Worm (Caenorhabditis elegans): ENCODE measurements around the gene Y62E10A.20.

The Y62E10A.20 gene

DNA sequence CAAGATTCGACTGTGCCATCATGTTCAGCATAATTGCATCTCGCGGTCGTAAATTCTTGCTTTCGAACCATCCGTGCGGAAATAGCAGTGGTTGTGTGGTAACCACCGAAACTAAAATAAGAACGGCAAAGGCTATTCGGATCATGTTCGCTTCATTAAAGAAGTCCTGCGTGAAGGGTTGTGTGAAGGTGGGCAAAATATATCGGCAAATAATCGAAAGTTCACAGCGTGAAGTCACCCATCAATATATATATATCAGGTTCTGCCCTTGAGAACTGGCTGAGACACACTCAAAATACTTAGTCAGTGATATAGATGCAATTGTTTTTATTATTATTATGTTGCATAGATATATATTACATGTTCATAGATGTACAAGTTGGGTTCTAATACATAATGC is 22.1 kb upstream of the Y62E10A.20 start, which contains the start of gene Y62E10A.19:
TSS of gene Y62E10A.19 (minus strand) at position 289 of the 400 bp plus-strand sequence.
- TF ChIP-seq cebp-1 (GFP tag; IDR thresholded peaks at IDR 0.05) (no peak), cebp-1 (tag; optimal IDR thresholded peaks at IDR 0.05) (no peak), mes-4 (tag; optimal IDR thresholded peaks at IDR 0.05) (no peak), mcd-1 (GFP tag; IDR thresholded peaks at IDR 0.05) (no peak), ekl-4 (GFP tag; IDR thresholded peaks at IDR 0.05) (no peak), ceh-27 (GFP tag; optimal IDR thresholded peaks at IDR 0.05) (no peak)

DNA sequence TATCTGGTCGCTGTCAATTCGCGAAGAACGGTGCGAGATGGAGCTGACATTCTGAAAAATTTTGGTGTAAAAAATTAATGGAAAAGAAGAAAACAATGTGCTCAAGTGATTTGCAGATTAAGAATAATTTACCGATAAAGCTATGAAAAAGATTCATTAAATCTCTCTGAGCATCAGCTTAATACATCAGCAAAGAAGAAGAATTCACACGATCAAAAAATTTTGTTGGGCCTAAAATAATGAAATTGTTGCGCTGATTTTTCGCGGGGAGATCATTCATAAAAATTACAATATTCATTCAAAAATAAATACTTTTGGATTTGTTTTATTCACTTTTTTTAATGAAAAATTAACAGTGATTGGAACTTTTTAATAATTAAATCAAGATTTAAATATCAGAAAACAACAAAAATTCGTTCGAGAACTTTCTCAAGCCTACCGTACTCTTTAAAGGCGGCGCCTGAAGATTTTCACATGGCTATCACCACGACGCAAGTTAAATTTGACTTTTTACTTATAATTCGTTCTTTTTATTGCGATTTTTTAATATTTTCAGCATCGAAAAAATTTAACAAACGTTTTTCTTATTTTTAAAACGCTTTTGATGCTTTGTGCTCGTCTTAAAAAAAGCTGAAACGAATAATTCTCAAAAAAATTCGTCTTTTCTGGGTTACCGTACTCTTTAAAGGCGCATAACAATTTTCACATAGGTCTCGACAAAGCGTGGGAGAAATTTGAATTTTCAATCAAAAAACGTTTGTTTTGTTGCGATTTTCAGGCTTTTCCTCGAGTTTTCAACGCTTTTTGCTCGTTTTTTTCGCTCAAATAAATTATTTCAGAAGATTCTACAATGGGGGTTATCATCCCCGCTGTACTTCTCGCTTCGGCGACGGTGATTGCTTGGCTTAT is 14.8 kb upstream of the Y62E10A.20 start, which contains the start of the genes memi-2 and cyp-31A5:
TSS of gene memi-2 (minus strand) at position 51 of the 909 bp plus-strand sequence.
TSS of gene cyp-31A5 (plus strand) at position 834 of the 909 bp plus-strand sequence.
- TF ChIP-seq hsf-1 (GFP tag; IDR thresholded peaks at IDR 0.05) (peak; percentile 89), rpc-1 (optimal IDR thresholded peaks at IDR 0.05) (no peak), rpc-1 (tag; optimal IDR thresholded peaks at IDR 0.05) (no peak), lin-54 (GFP tag; optimal IDR thresholded peaks at IDR 0.05) (no peak), madf-6 (GFP tag; IDR thresholded peaks at IDR 0.05) (peak; percentile 66), hlh-26 (GFP tag; conservative IDR thresholded peaks at IDR 0.05) (no peak), B0261.1 (tag; optimal IDR thresholded peaks at IDR 0.05) (no peak), mxl-1 (tag; optimal IDR thresholded peaks at IDR 0.05) (no peak), rec-8 (tag; optimal IDR thresholded peaks at IDR 0.05) (no peak), Y53G8AR.9 (GFP tag; conservative IDR thresholded peaks at IDR 0.05) (no peak), lsl-1 (GFP tag; optimal IDR thresholded peaks at IDR 0.05) (peak; percentile 81), unc-62 (GFP tag; optimal IDR thresholded peaks at IDR 0.05) (no peak), snpc-4 (GFP tag; optimal IDR thresholded peaks at IDR 0.05) (no peak), snpc-4 (tag; optimal IDR thresholded peaks at IDR 0.05) (peak in 1 of 4 experiments; percentile 36), efl-1 (GFP tag; optimal IDR thresholded peaks at IDR 0.05) (peak; percentile 64), sptf-2 (GFP tag; optimal IDR thresholded peaks at IDR 0.05) (no peak), hmg-1.2 (GFP tag; IDR thresholded peaks at IDR 0.05) (no peak), sea-2 (GFP tag; IDR thresholded peaks at IDR 0.05) (no peak), chd-7 (tag; optimal IDR thresholded peaks at IDR 0.05) (no peak), ztf-28 (GFP tag; IDR thresholded peaks at IDR 0.05) (no peak), cebp-2 (GFP tag; IDR thresholded peaks at IDR 0.05) (no peak), ccch-3 (GFP tag; optimal IDR thresholded peaks at IDR 0.05) (no peak), attf-3 (GFP tag; conservative IDR thresholded peaks at IDR 0.05) (no peak), F37B4.10 (GFP tag; IDR thresholded peaks at IDR 0.05) (no peak), athp-1 (tag; optimal IDR thresholded peaks at IDR 0.05) (no peak), B0336.3 (GFP tag; IDR thresholded peaks at IDR 0.05) (no peak), B0019.2 (GFP tag; conservative IDR thresholded peaks at IDR 0.05) (no peak), Y67H2A.10 (GFP tag; conservative IDR thresholded peaks at IDR 0.05) (no peak), rcor-1 (GFP tag; IDR thresholded peaks at IDR 0.05) (no peak), snpc-1.3 (tag; optimal IDR thresholded peaks at IDR 0.05; ENCODE audit: insufficient read depth) (peak; percentile 17), ztf-26 (tag; optimal IDR thresholded peaks at IDR 0.05) (no peak), F33H1.4 (GFP tag; IDR thresholded peaks at IDR 0.05) (peak; percentile 59), ceh-91 (GFP tag; IDR thresholded peaks at IDR 0.05) (0 out of 2 replicates have a peak, but pooled peaks have one; percentile 32)

Data from whole organism, young adult.